Fruit fly (Drosophila melanogaster) whole organism, embryonic: ENCODE results near the gene Cyp28d2.

Source experiments
- CG14050 ChIP-seq: fragments of 200-800 bp; sonication (Bioruptor generic); IDR thresholded peaks from 3 replicates; pipeline ENCODE4 v1.3.6; 2022; ENCODE audit warnings: missing biosample characterization, missing genetic modification characterization
- CG15269 ChIP-seq: fragments of 200-800 bp; sonication (Bioruptor generic); optimal IDR thresholded peaks from 2 replicates; lab custom pipeline; 2018; ENCODE audit warnings: missing biosample characterization, mild to moderate bottlenecking, missing genetic modification characterization, moderate library complexity
- CG17568 ChIP-seq: fragments of 200-800 bp; sonication (Bioruptor generic); optimal IDR thresholded peaks from 2 replicates; lab custom pipeline; 2018; ENCODE audit warnings: missing biosample characterization, mild to moderate bottlenecking, missing genetic modification characterization, moderate library complexity
- CG2116 ChIP-seq: fragments of 200-800 bp; sonication (Bioruptor generic); optimal IDR thresholded peaks from 3 replicates; lab custom pipeline; 2018; ENCODE audit warnings: missing biosample characterization, mild to moderate bottlenecking, missing genetic modification characterization
- CG2199 ChIP-seq: fragments of 200-800 bp; sonication (Bioruptor generic); IDR thresholded peaks from 3 replicates; pipeline ENCODE4 v1.3.6; 2022; ENCODE audit warnings: missing biosample characterization, missing genetic modification characterization
- CG3726 ChIP-seq: fragments of 200-800 bp; sonication (Bioruptor generic); IDR thresholded peaks from 3 replicates; pipeline ENCODE4, ENCODE4 v1.3.6; 2022; ENCODE audit warnings: missing biosample characterization, missing genetic modification characterization
- CG3847 ChIP-seq: fragments of 200-800 bp; sonication (Bioruptor generic); IDR thresholded peaks from 2 replicates; pipeline ENCODE4 v1.3.6; 2022; ENCODE audit warnings: missing biosample characterization, missing genetic modification characterization
- CG9215 ChIP-seq: fragments of 200-800 bp; sonication (Bioruptor generic); IDR thresholded peaks from 2 replicates; pipeline ENCODE4 v1.3.6; 2022; ENCODE audit warnings: missing biosample characterization, missing genetic modification characterization
- CG9817 ChIP-seq: fragments of 200-800 bp; sonication (Bioruptor generic); optimal IDR thresholded peaks from 2 replicates; lab custom pipeline; 2018; ENCODE audit warnings: missing biosample characterization, mild to moderate bottlenecking, missing genetic modification characterization, moderate library complexity
- CoRest ChIP-seq: fragments of 200-800 bp; sonication (Bioruptor generic); optimal IDR thresholded peaks from 3 replicates; lab custom pipeline; 2018; ENCODE audit warnings: missing biosample characterization, mild to moderate bottlenecking, missing genetic modification characterization, moderate library complexity
- D ChIP-seq, 2 experiments: fragments of 200-800 bp in 1 of 2; fragments of >200 bp in 1 of 2; sonication (Bioruptor generic) in 1 of 2; optimal IDR thresholded peaks; 2 replicates in 1 of 2; 3 replicates in 1 of 2; lab custom pipeline; 2017; ENCODE audit warnings: mild to moderate bottlenecking in 1 of 2, missing biosample characterization in 1 of 2, missing genetic modification characterization in 1 of 2, missing genetic modification reagents in 1 of 2
- E2f1 ChIP-seq: fragments of 200-800 bp; sonication (Bioruptor generic); IDR thresholded peaks from 2 replicates; pipeline ENCODE4 v1.3.6; 2022; ENCODE audit warnings: missing biosample characterization, missing genetic modification characterization
- E2f2 ChIP-seq: fragments of 200-800 bp; sonication (Bioruptor generic); IDR thresholded peaks from 2 replicates; pipeline ENCODE4 v1.3.6; 2022; ENCODE audit warnings: missing biosample characterization, missing genetic modification characterization
- HLH54F ChIP-seq: fragments of 200-800 bp; sonication (Bioruptor generic); optimal IDR thresholded peaks from 3 replicates; lab custom pipeline; 2016; ENCODE audit warnings: missing biosample characterization, missing genetic modification characterization
- Hsf ChIP-seq: fragments of 200-800 bp; sonication (Bioruptor generic); optimal IDR thresholded peaks from 3 replicates; lab custom pipeline; 2016; ENCODE audit warnings: missing biosample characterization, missing genetic modification characterization
- Max ChIP-seq: fragments of 200-800 bp; sonication (Bioruptor generic); optimal IDR thresholded peaks from 2 replicates; lab custom pipeline; 2016; ENCODE audit warnings: missing biosample characterization, mild to moderate bottlenecking, missing genetic modification characterization
- Med ChIP-seq: fragments of 200-800 bp; sonication (Bioruptor generic); peaks from one replicate; lab custom pipeline; 2016; ENCODE audit warnings: missing biosample characterization, missing genetic modification characterization, mild to moderate bottlenecking, inconsistent platforms, moderate library complexity
- Mrtf ChIP-seq: fragments of 200-800 bp; sonication (Bioruptor generic); IDR thresholded peaks from 3 replicates; pipeline ENCODE4 v1.3.6; 2022; ENCODE audit warnings: missing biosample characterization, missing genetic modification characterization
- Nf-YC ChIP-seq: fragments of 200-800 bp; optimal IDR thresholded peaks from 3 replicates; lab custom pipeline; 2019; ENCODE audit warnings: missing biosample characterization, mild to moderate bottlenecking, missing genetic modification characterization, moderate library complexity
- Optix ChIP-seq: fragments of 200-800 bp; sonication (Bioruptor generic); IDR thresholded peaks from 3 replicates; pipeline ENCODE4 v1.3.6; 2022; ENCODE audit warnings: missing biosample characterization, missing genetic modification characterization
- PHDP ChIP-seq: fragments of 200-800 bp; sonication (Bioruptor generic); optimal IDR thresholded peaks from 3 replicates; lab custom pipeline; 2018; ENCODE audit warnings: missing biosample characterization, mild to moderate bottlenecking, missing genetic modification characterization, moderate library complexity
- Poxn ChIP-seq: fragments of 200-800 bp; sonication (Bioruptor generic); IDR thresholded peaks from 2 replicates; pipeline ENCODE4 v1.3.6; 2022; ENCODE audit warnings: missing biosample characterization, missing genetic modification characterization
- Trl ChIP-seq, 3 experiments: fragments of >200 bp in 2 of 3; fragments of 200-800 bp in 1 of 3; sonication (Bioruptor generic) in 1 of 3; optimal IDR thresholded peaks; 2 replicates in 1 of 3; 3 replicates in 2 of 3; lab custom pipeline; 2016 to 2017; ENCODE audit warnings: missing biosample characterization in 1 of 3, missing genetic modification characterization in 1 of 3
- Usf ChIP-seq: fragments of 200-800 bp; sonication (Bioruptor generic); optimal IDR thresholded peaks from 2 replicates; lab custom pipeline; 2017; ENCODE audit warnings: missing genotype, missing biosample characterization, missing genetic modification characterization
- ab ChIP-seq: fragments of 200-800 bp; sonication (Bioruptor generic); optimal IDR thresholded peaks from 2 replicates; lab custom pipeline; 2016; ENCODE audit warnings: missing biosample characterization, missing genetic modification characterization
- abd-A ChIP-seq: fragments of 200-800 bp; sonication (Bioruptor generic); optimal IDR thresholded peaks from 3 replicates; lab custom pipeline; 2019; ENCODE audit warnings: missing biosample characterization, mild to moderate bottlenecking, missing genetic modification characterization, moderate library complexity
- amos ChIP-seq: fragments of 200-800 bp; sonication (Bioruptor generic); IDR thresholded peaks from 2 replicates; pipeline ENCODE4 v1.3.6; 2022; ENCODE audit warnings: missing biosample characterization, missing genetic modification characterization; ENCODE audit not compliant: partially characterized antibody
- bigmax ChIP-seq: fragments of 200-800 bp; sonication (Bioruptor generic); optimal IDR thresholded peaks from 2 replicates; lab custom pipeline; 2018; ENCODE audit warnings: missing biosample characterization, mild to moderate bottlenecking, missing genetic modification characterization
- chinmo ChIP-seq: fragments of 200-800 bp; sonication (Bioruptor generic); IDR thresholded peaks from 4 replicates; pipeline ENCODE4 v1.3.6; 2022; ENCODE audit warnings: missing biosample characterization, missing genetic modification characterization; ENCODE audit not compliant: partially characterized antibody
- chn ChIP-seq: fragments of 200-800 bp; sonication (Bioruptor generic); optimal IDR thresholded peaks from 2 replicates; lab custom pipeline; 2016; ENCODE audit warnings: missing biosample characterization, missing genetic modification characterization
- ci ChIP-seq: fragments of 200-800 bp; sonication (Bioruptor generic); IDR thresholded peaks from 3 replicates; pipeline ENCODE4 v1.3.6; 2022; ENCODE audit warnings: missing biosample characterization, missing genetic modification characterization
- dan ChIP-seq: fragments of 200-800 bp; sonication (Bioruptor generic); IDR thresholded peaks from 2 replicates; pipeline ENCODE4 v1.3.6; 2022; ENCODE audit warnings: missing biosample characterization, missing genetic modification characterization
- danr ChIP-seq: fragments of 200-800 bp; sonication (Bioruptor generic); IDR thresholded peaks from 2 replicates; pipeline ENCODE4 v1.3.6; 2022; ENCODE audit warnings: missing biosample characterization, missing genetic modification characterization
- emc ChIP-seq: fragments of 200-800 bp; sonication (Bioruptor generic); optimal IDR thresholded peaks from 2 replicates; lab custom pipeline; 2016; ENCODE audit warnings: missing biosample characterization, missing genetic modification characterization
- fd96Cb ChIP-seq: fragments of 200-800 bp; sonication (Bioruptor generic); optimal IDR thresholded peaks from 2 replicates; lab custom pipeline; 2018; ENCODE audit warnings: missing biosample characterization, mild to moderate bottlenecking, missing genetic modification characterization, moderate library complexity
- gcm2 ChIP-seq: fragments of 200-800 bp; sonication (Bioruptor generic); optimal IDR thresholded peaks from 2 replicates; lab custom pipeline; 2016; ENCODE audit warnings: missing biosample characterization, missing genetic modification characterization
- grau ChIP-seq: fragments of 200-800 bp; optimal IDR thresholded peaks from 3 replicates; lab custom pipeline; 2019; ENCODE audit warnings: missing biosample characterization, mild to moderate bottlenecking, missing genetic modification characterization, moderate library complexity
- gsb-n ChIP-seq: fragments of 200-800 bp; sonication (Bioruptor generic); optimal IDR thresholded peaks from 3 replicates; lab custom pipeline; 2018; ENCODE audit warnings: missing biosample characterization, mild to moderate bottlenecking, missing genetic modification characterization
- kay ChIP-seq: fragments of 200-800 bp; sonication (Bioruptor generic); optimal IDR thresholded peaks from 2 replicates; lab custom pipeline; 2016; ENCODE audit warnings: missing biosample characterization, missing genetic modification characterization
- mld ChIP-seq: fragments of 200-800 bp; sonication (Bioruptor generic); IDR thresholded peaks from 3 replicates; pipeline ENCODE4 v1.3.6; 2022; ENCODE audit warnings: missing biosample characterization, missing genetic modification characterization; ENCODE audit not compliant: partially characterized antibody
- nerfin-2 ChIP-seq: fragments of 200-800 bp; sonication (Bioruptor generic); IDR thresholded peaks from 2 replicates; pipeline ENCODE4 v1.3.6; 2022; ENCODE audit warnings: missing biosample characterization, missing genetic modification characterization; ENCODE audit not compliant: partially characterized antibody
- peb ChIP-seq: fragments of 200-800 bp; sonication (Bioruptor generic); IDR thresholded peaks from 2 replicates; pipeline ENCODE4 v1.3.6; 2022; ENCODE audit warnings: missing biosample characterization, missing genetic modification characterization
- sens ChIP-seq: fragments of 200-800 bp; sonication (Bioruptor generic); peaks from one replicate; lab custom pipeline; 2016; ENCODE audit warnings: missing biosample characterization, missing genetic modification characterization
- sens-2 ChIP-seq: fragments of 200-800 bp; sonication (Bioruptor generic); IDR thresholded peaks from 2 replicates; pipeline ENCODE4 v1.3.6; 2022; ENCODE audit warnings: missing biosample characterization, missing genetic modification characterization
- sna ChIP-seq: fragments of 200-800 bp; sonication (Bioruptor generic); IDR thresholded peaks from 2 replicates; pipeline ENCODE4 v1.3.6; 2022; ENCODE audit warnings: missing biosample characterization, missing genetic modification characterization; ENCODE audit not compliant: partially characterized antibody
- sqz ChIP-seq: fragments of 200-800 bp; sonication (Bioruptor generic); optimal IDR thresholded peaks from 3 replicates; lab custom pipeline; 2018; ENCODE audit warnings: missing biosample characterization, mild to moderate bottlenecking, missing genetic modification characterization
- sr ChIP-seq: fragments of 200-800 bp; sonication (Bioruptor generic); IDR thresholded peaks from 3 replicates; pipeline ENCODE4 v1.3.6; 2022; ENCODE audit warnings: missing biosample characterization, missing genetic modification characterization
- twi ChIP-seq: fragments of 200-800 bp; optimal IDR thresholded peaks from 2 replicates; lab custom pipeline; 2019; ENCODE audit warnings: missing biosample characterization, mild to moderate bottlenecking, missing genetic modification characterization, moderate library complexity

Cyp28d2 gene

dm6 chr2L:5256036-5256846 lies 49.2 kb downstream of the Cyp28d2 start (continued):
- TF ChIP-seq CG14050 (GFP tag; lab: Robert Waterston, UW) (no peak), grau (peak; percentile 17), dan (GFP tag; lab: Robert Waterston, UW) (no peak), CG3847 (no peak), Trl (optimal IDR thresholded peaks at IDR 0.05; lab: Kevin White, UChicago) (no peak), Trl (GFP tag; optimal IDR thresholded peaks at IDR 0.05; lab: Kevin White, UChicago) (peak; percentile 48), fd96Cb (tag; lab: Kevin White, UChicago) (peak; percentile 58), CG9215 (GFP tag; lab: Robert Waterston, UW) (no peak), Med (peak; percentile 84), peb (GFP tag; lab: Robert Waterston, UW) (peak; percentile 46; the same call in 1 of the 2 replicates), abd-A (tag; lab: Kevin White, UChicago) (peak; percentile 29), sna (GFP tag; lab: Robert Waterston, UW) (no peak), mld (GFP tag; lab: Robert Waterston, UW) (no peak), Nf-YC (tag; lab: Kevin White, UChicago) (no peak), Poxn (GFP tag; lab: Robert Waterston, UW) (no peak), ab (GFP tag; lab: Kevin White, UChicago) (peak; percentile 9), sr (GFP tag; lab: Robert Waterston, UW) (no peak), E2f1 (GFP tag; lab: Robert Waterston, UW) (no peak; the same call in 1 of the 2 replicates), ci (peak; percentile 33; the same call in 2 of the 3 replicates), HLH54F (GFP tag; lab: Kevin White, UChicago) (no peak), PHDP (tag; lab: Kevin White, UChicago) (peak; percentile 13), emc (no peak), Hsf (GFP tag; lab: Kevin White, UChicago) (peak; percentile 27), Usf (GFP tag; lab: Kevin White, UChicago) (no peak), E2f2 (GFP tag; lab: Robert Waterston, UW) (0 out of 2 replicates have a peak, but pooled peaks have one; percentile 14), chinmo (GFP tag; lab: Robert Waterston, UW) (0 out of 4 replicates have a peak, but pooled peaks have one; percentile 25), gsb-n (tag; lab: Kevin White, UChicago) (peak; percentile 65), Optix (GFP tag; lab: Robert Waterston, UW) (peak; percentile 30; the same call in 1 of the 3 replicates), Max (GFP tag; lab: Kevin White, UChicago) (no peak), CG3726 (0 out of 3 replicates have a peak, but pooled peaks have one; percentile 22), CG2199 (GFP tag; lab: Robert Waterston, UW) (no peak), chn (GFP tag; lab: Kevin White, UChicago) (peak; percentile 33), gcm2 (GFP tag; lab: Kevin White, UChicago) (no peak), kay (no peak), amos (no peak), danr (GFP tag; lab: Robert Waterston, UW) (no peak), CG2116 (GFP tag; lab: Kevin White, UChicago) (peak; percentile 43), bigmax (GFP tag; lab: Kevin White, UChicago) (no peak), CG9817 (tag; lab: Kevin White, UChicago) (no peak), twi (tag; lab: Kevin White, UChicago) (peak; percentile 66), D (optimal IDR thresholded peaks at IDR 0.05; lab: Kevin White, UChicago) (no peak), D (GFP tag; optimal IDR thresholded peaks at IDR 0.05; lab: Kevin White, UChicago) (peak; percentile 61), sens (GFP tag; lab: Kevin White, UChicago) (peak; percentile 92), CG15269 (tag; lab: Kevin White, UChicago) (no peak), CoRest (tag; lab: Kevin White, UChicago) (peak; percentile 15), Mrtf (no peak), nerfin-2 (GFP tag; lab: Robert Waterston, UW) (no peak), sqz (GFP tag; lab: Kevin White, UChicago) (peak; percentile 59), sens-2 (GFP tag; lab: Robert Waterston, UW) (no peak), CG17568 (GFP tag; lab: Kevin White, UChicago) (peak; percentile 64)
